Worm (Caenorhabditis elegans) whole organism, L4 larva: ENCODE measurements around the gene C14F11.7.

Source experiments
- F10B5.3 ChIP-seq: sonication (generic microtip); optimal IDR thresholded peaks from 2 replicates; lab custom pipeline; 2016; ENCODE audit warnings: mild to moderate bottlenecking, missing genetic modification characterization, missing compliant biosample characterization
- F26F4.8 ChIP-seq: fragments of 200-800 bp; sonication (Bioruptor generic); conservative IDR thresholded peaks from 2 replicates; pipeline ENCODE4 v1.3.6; 2022; ENCODE audit warnings: missing genetic modification characterization, missing compliant biosample characterization
- F37D6.2 ChIP-seq: sonication (generic microtip); optimal IDR thresholded peaks from 2 replicates; lab custom pipeline; 2016; ENCODE audit warnings: mild to moderate bottlenecking, missing genetic modification characterization, missing compliant biosample characterization
- F49E8.2 ChIP-seq: sonication (generic microtip); optimal IDR thresholded peaks from 2 replicates; lab custom pipeline; 2016; ENCODE audit warnings: missing compliant biosample characterization, mild to moderate bottlenecking, missing genetic modification characterization, borderline replicate concordance
- ZK546.5 ChIP-seq, 2 experiments: sonication (generic microtip); optimal IDR thresholded peaks; 2 replicates each; lab custom pipeline; 2017; ENCODE audit warnings: missing biosample characterization in 2 of 2, missing genetic modification characterization in 2 of 2
- attf-4 ChIP-seq: sonication (generic microtip); optimal IDR thresholded peaks from 3 replicates; lab custom pipeline; 2017; ENCODE audit warnings: missing biosample characterization, missing genetic modification characterization
- ceh-20 ChIP-seq: fragments of 200-800 bp; sonication (Bioruptor generic); IDR thresholded peaks from 2 replicates; pipeline ENCODE4 v1.3.6; 2022; ENCODE audit warnings: missing genetic modification reagents, missing genetic modification characterization, missing compliant biosample characterization
- ceh-28 ChIP-seq: fragments of 150-350 bp; optimal IDR thresholded peaks from 2 replicates; lab custom pipeline; 2014; ENCODE audit warnings: missing biosample characterization, missing genetic modification reagents, missing genetic modification characterization
- ceh-32 ChIP-seq: sonication (generic microtip); optimal IDR thresholded peaks from 2 replicates; lab custom pipeline; 2016; ENCODE audit warnings: mild to moderate bottlenecking, missing genetic modification characterization, missing compliant biosample characterization; ENCODE audit not compliant: poor library complexity
- ceh-44 ChIP-seq: fragments of 200-800 bp; sonication (Bioruptor generic); IDR thresholded peaks from 2 replicates; pipeline ENCODE4 v1.3.6; 2022; ENCODE audit warnings: missing genetic modification reagents, missing genetic modification characterization, missing compliant biosample characterization
- ces-1 ChIP-seq: fragments of 150-350 bp; sonication (generic microtip); optimal IDR thresholded peaks from 4 replicates; lab custom pipeline; 2014; ENCODE audit warnings: missing biosample characterization, missing genetic modification reagents, missing genetic modification characterization
- ctbp-1 ChIP-seq: fragments of 200-800 bp; sonication (Bioruptor generic); IDR thresholded peaks from 2 replicates; pipeline ENCODE4 v1.3.6; 2022; ENCODE audit warnings: missing genetic modification reagents, missing genetic modification characterization, missing compliant biosample characterization
- daf-12 ChIP-seq: fragments of 150-350 bp; optimal IDR thresholded peaks from 2 replicates; lab custom pipeline; 2014; ENCODE audit warnings: missing biosample characterization, missing genetic modification reagents, missing genetic modification characterization
- daf-16 ChIP-seq, 3 experiments: sonication (generic microtip); optimal IDR thresholded peaks; 2 replicates each; lab custom pipeline; 2016 to 2017; ENCODE audit warnings: missing genetic modification characterization in 3 of 3, missing genetic modification reagents in 3 of 3, mild to moderate bottlenecking in 2 of 3, missing compliant biosample characterization in 2 of 3, missing biosample characterization in 1 of 3, moderate library complexity in 1 of 3
- daf-19 ChIP-seq: fragments of 200-800 bp; sonication (Bioruptor generic); conservative IDR thresholded peaks from 2 replicates; pipeline ENCODE4 v1.3.6; 2022; ENCODE audit warnings: missing genetic modification characterization, missing compliant biosample characterization
- daf-8 ChIP-seq: fragments of 200-800 bp; sonication (Bioruptor generic); IDR thresholded peaks from 2 replicates; pipeline ENCODE4 v1.3.6; 2022; ENCODE audit warnings: missing genetic modification characterization, missing compliant biosample characterization
- dmd-6 ChIP-seq: fragments of 200-800 bp; sonication (Bioruptor generic); IDR thresholded peaks from 2 replicates; pipeline ENCODE4 v1.3.6; 2022; ENCODE audit warnings: missing genetic modification reagents, missing genetic modification characterization, missing compliant biosample characterization
- dmd-8 ChIP-seq: fragments of 200-800 bp; sonication (Bioruptor generic); IDR thresholded peaks from 2 replicates; pipeline ENCODE4 v1.3.6; 2022; ENCODE audit warnings: missing genetic modification characterization, missing compliant biosample characterization
- dpl-1 ChIP-seq: fragments of 150-350 bp; optimal IDR thresholded peaks from 2 replicates; lab custom pipeline; 2014; ENCODE audit warnings: missing biosample characterization, missing genetic modification reagents, missing genetic modification characterization
- duxl-1 ChIP-seq: sonication (generic microtip); optimal IDR thresholded peaks from 2 replicates; lab custom pipeline; 2016; ENCODE audit warnings: mild to moderate bottlenecking, missing genetic modification characterization, moderate library complexity, missing compliant biosample characterization; ENCODE audit not compliant: poor library complexity
- fos-1 ChIP-seq: fragments of 150-350 bp; optimal IDR thresholded peaks from 2 replicates; lab custom pipeline; 2014; ENCODE audit warnings: missing biosample characterization, missing genetic modification characterization
- hlh-30 ChIP-seq: sonication (generic microtip); optimal IDR thresholded peaks from 2 replicates; lab custom pipeline; 2017; ENCODE audit warnings: antibody characterized with exemption, mild to moderate bottlenecking, missing genetic modification characterization, missing compliant biosample characterization; ENCODE audit not compliant: insufficient read depth
- hmg-1.1 ChIP-seq: fragments of 200-800 bp; sonication (Bioruptor generic); IDR thresholded peaks from 2 replicates; pipeline ENCODE4 v1.3.6; 2022; ENCODE audit warnings: missing genetic modification reagents, missing genetic modification characterization, missing compliant biosample characterization
- lim-7 ChIP-seq: fragments of 200-800 bp; sonication (Bioruptor generic); IDR thresholded peaks from 2 replicates; pipeline ENCODE4 v1.3.6; 2022; ENCODE audit warnings: missing genetic modification characterization, missing compliant biosample characterization
- lin-13 ChIP-seq: fragments of 150-350 bp; optimal IDR thresholded peaks from 2 replicates; lab custom pipeline; 2014; ENCODE audit warnings: missing biosample characterization, missing genetic modification reagents, missing genetic modification characterization
- lin-15B ChIP-seq: fragments of 150-350 bp; sonication (generic microtip); optimal IDR thresholded peaks from 3 replicates; lab custom pipeline; 2014; ENCODE audit warnings: missing biosample characterization, missing genetic modification characterization
- lin-29 ChIP-seq: fragments of 200-800 bp; sonication (Bioruptor generic); IDR thresholded peaks from 2 replicates; pipeline ENCODE4 v1.3.6; 2022; ENCODE audit warnings: missing genetic modification reagents, missing genetic modification characterization, missing compliant biosample characterization
- lin-39 ChIP-seq: fragments of 150-350 bp; optimal IDR thresholded peaks from 2 replicates; lab custom pipeline; 2014; ENCODE audit warnings: missing biosample characterization, missing genetic modification reagents, missing genetic modification characterization
- lir-3 ChIP-seq: sonication (generic microtip); optimal IDR thresholded peaks from 2 replicates; lab custom pipeline; 2016; ENCODE audit warnings: mild to moderate bottlenecking, missing genetic modification characterization, missing compliant biosample characterization
- mdl-1 ChIP-seq, 2 experiments: fragments of 150-350 bp in 1 of 2; sonication (generic microtip) in 1 of 2; optimal IDR thresholded peaks; 2 replicates each; lab custom pipeline; 2014 to 2017; ENCODE audit warnings: missing biosample characterization in 2 of 2, missing genetic modification characterization in 2 of 2
- mdt-29 ChIP-seq: fragments of 200-800 bp; sonication (Bioruptor generic); IDR thresholded peaks from 2 replicates; pipeline ENCODE4 v1.3.6; 2022; ENCODE audit warnings: missing genetic modification reagents, missing genetic modification characterization, missing compliant biosample characterization
- mes-2 ChIP-seq: sonication (generic microtip); optimal IDR thresholded peaks from 2 replicates; lab custom pipeline; 2016; ENCODE audit warnings: missing genotype, mild to moderate bottlenecking, missing genetic modification characterization, missing compliant biosample characterization; ENCODE audit not compliant: poor library complexity, severe bottlenecking
- mxl-2 ChIP-seq: fragments of 200-800 bp; sonication (Bioruptor generic); conservative IDR thresholded peaks from 2 replicates; pipeline ENCODE4 v1.3.6; 2022; ENCODE audit warnings: missing genetic modification reagents, missing genetic modification characterization, missing compliant biosample characterization
- nhr-10 ChIP-seq: fragments of 150-350 bp; optimal IDR thresholded peaks from 2 replicates; lab custom pipeline; 2014; ENCODE audit warnings: missing biosample characterization, missing genetic modification characterization
- nhr-102 ChIP-seq: sonication (generic microtip); optimal IDR thresholded peaks from 2 replicates; lab custom pipeline; 2016; ENCODE audit warnings: mild to moderate bottlenecking, missing genetic modification characterization, moderate library complexity, missing compliant biosample characterization
- nhr-11 ChIP-seq: fragments of 150-350 bp; optimal IDR thresholded peaks from 2 replicates; lab custom pipeline; 2014; ENCODE audit warnings: missing biosample characterization, missing genetic modification characterization
- nhr-6 ChIP-seq: fragments of 150-350 bp; optimal IDR thresholded peaks from 2 replicates; lab custom pipeline; 2014; ENCODE audit warnings: missing biosample characterization, missing genetic modification characterization
- saeg-2 ChIP-seq: fragments of 200-800 bp; sonication (Bioruptor generic); IDR thresholded peaks from 2 replicates; pipeline ENCODE4 v1.3.6; 2022; ENCODE audit warnings: missing genetic modification reagents, missing genetic modification characterization, missing compliant biosample characterization
- spr-1 ChIP-seq: sonication (generic microtip); optimal IDR thresholded peaks from 2 replicates; lab custom pipeline; 2016; ENCODE audit warnings: mild to moderate bottlenecking, missing genetic modification characterization, missing compliant biosample characterization
- unc-130 ChIP-seq: sonication (generic microtip); optimal IDR thresholded peaks from 2 replicates; lab custom pipeline; 2016; ENCODE audit warnings: missing genetic modification reagents, missing genetic modification characterization, missing compliant biosample characterization
- unc-39 ChIP-seq: sonication (generic microtip); optimal IDR thresholded peaks from 2 replicates; lab custom pipeline; 2017; ENCODE audit warnings: missing biosample characterization, missing genetic modification characterization
- unc-62 ChIP-seq, 3 experiments: fragments of 150-350 bp in 1 of 3; sonication (generic microtip); optimal IDR thresholded peaks in 2 of 3; peaks in 1 of 3; 1 replicate in 1 of 3; 2 replicates in 2 of 3; lab custom pipeline; 2014 to 2017; ENCODE audit warnings: missing biosample characterization in 3 of 3, missing genetic modification characterization in 3 of 3, missing genetic modification reagents in 3 of 3, missing genotype in 1 of 3
- zfp-3 ChIP-seq: fragments of 200-800 bp; sonication (Bioruptor generic); conservative IDR thresholded peaks from 2 replicates; pipeline ENCODE4 v1.3.6; 2022; ENCODE audit warnings: missing genetic modification reagents, missing genetic modification characterization, missing compliant biosample characterization
- zip-11 ChIP-seq: fragments of 200-800 bp; sonication (Bioruptor generic); IDR thresholded peaks from 2 replicates; pipeline ENCODE4 v1.3.6; 2022; ENCODE audit warnings: missing genetic modification characterization, missing compliant biosample characterization

The C14F11.7 gene

DNA sequence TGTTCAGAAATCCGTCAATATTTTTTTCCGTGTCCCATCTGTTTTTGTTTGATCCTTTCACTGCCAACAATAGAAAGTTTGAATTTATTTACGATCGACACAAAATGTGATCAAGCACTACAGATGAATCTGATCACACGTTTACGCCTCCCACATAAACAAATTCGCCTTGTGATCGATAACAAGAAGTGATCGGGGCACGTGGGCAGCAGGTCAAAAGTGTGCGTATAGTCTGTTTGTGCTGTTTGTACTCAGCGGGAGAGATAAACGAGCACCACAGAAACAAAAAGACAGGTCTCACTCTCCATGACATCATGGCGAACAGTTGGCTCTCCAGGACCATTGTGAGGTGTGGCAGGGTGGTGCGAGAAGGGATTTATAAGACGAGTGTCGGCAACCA, 47.2 kb upstream of the C14F11.7 start (continued):
- peak; percentile 16 for TF ChIP-seq fos-1 (tag; lab: Kevin White, UChicago)
- TF ChIP-seq lin-29 (GFP tag; lab: Robert Waterston, UW): no peak
- no peak for TF ChIP-seq ceh-28 (tag; lab: Kevin White, UChicago)

DNA sequence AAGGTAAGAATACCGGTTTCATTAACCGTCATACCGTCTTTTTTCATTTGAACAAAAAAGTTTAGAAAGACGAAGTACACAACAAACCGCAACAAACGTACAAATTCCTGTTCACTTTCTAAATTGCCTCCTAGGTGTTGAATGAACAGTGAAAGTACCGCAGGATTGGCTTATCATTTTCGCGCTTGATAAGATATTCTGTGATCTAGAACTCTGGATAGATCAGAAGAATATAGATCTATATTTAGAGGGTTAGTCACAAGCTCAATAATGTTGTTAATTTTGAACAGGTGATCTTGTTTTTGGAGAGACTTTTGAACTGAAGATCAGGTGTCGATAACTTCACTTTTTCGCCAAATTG, 46.3 kb upstream of the C14F11.7 start:
- TF ChIP-seq mdt-29 (GFP tag; lab: Robert Waterston, UW) (no peak), hlh-30 (tag; lab: Kevin White, UChicago) (peak; percentile 25)

DNA sequence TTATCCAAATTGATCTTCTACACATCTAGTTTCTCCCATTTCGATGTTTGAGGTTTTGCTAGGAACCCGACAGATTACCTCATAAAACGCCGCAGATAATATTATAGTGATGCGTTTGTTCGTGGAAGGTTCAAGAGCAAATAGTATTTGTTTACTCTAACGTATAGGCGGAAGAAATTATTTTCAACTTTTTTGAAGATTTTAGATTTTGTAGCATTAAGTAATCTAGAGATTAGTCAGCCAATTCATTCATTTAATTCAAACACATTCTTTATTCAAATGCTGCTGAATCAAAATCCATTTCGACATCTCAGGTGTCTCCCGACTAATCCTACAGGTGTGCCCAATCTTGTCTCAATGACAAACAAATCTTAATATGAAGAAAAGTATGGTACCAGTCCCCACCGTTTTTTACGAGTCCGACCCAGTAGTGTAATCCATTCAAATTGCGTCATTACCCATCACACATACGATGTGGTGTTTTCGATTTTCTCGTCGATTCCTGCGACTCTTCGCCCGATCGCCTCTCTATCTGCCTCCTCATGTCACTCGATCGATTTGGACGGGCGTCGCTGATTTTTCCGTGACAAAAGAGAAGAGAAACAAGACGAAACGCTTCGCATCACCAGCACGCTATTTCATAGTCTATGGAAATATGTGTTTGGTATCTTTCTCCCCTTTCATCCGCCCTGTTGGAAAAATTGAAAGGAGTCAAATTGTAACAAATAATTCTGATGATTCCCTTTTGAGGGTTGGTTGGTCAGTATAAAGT, 45.7 kb upstream of the C14F11.7 start:
- TF ChIP-seq unc-130 (no peak), zfp-3 (GFP tag; lab: Robert Waterston, UW) (peak; percentile 68), zip-11 (GFP tag; lab: Robert Waterston, UW) (no peak), mes-2 (peak; percentile 60), dmd-6 (GFP tag; lab: Robert Waterston, UW) (peak; percentile 62), lin-15B (no peak), daf-16 (GFP tag; optimal IDR thresholded peaks at IDR 0.05; lab: Kevin White, UChicago) (peak in 1 of 2 experiments; percentile 79), daf-16 (tag; optimal IDR thresholded peaks at IDR 0.05; lab: Kevin White, UChicago) (peak; percentile 87), F37D6.2 (tag; lab: Kevin White, UChicago) (no peak), unc-39 (no peak), dpl-1 (GFP tag; lab: Kevin White, UChicago) (no peak), nhr-11 (tag; lab: Kevin White, UChicago) (peak; percentile 48), ceh-44 (no peak), ctbp-1 (GFP tag; lab: Robert Waterston, UW) (0 out of 2 replicates have a peak, but pooled peaks have one; percentile 27), unc-62 (GFP tag; optimal IDR thresholded peaks at IDR 0.05 in 1 of 2; lab: Kevin White, UChicago) (peak in 1 of 2 experiments; percentile 83), unc-62 (tag; optimal IDR thresholded peaks at IDR 0.05; lab: Kevin White, UChicago) (no peak), ceh-20 (GFP tag; lab: Robert Waterston, UW) (no peak; the same call in none of the 2 replicates), daf-8 (GFP tag; lab: Robert Waterston, UW) (no peak), ces-1 (GFP tag; lab: Kevin White, UChicago) (no peak), spr-1 (tag; lab: Kevin White, UChicago) (peak; percentile 32), daf-12 (no peak), lim-7 (no peak), dmd-8 (0 out of 2 replicates have a peak, but pooled peaks have one; percentile 16), saeg-2 (peak; percentile 61; the same call in 1 of the 2 replicates), ZK546.5 (tag; optimal IDR thresholded peaks at IDR 0.05; lab: Kevin White, UChicago) (no peak), nhr-10 (tag; lab: Kevin White, UChicago) (peak; percentile 7), lin-39 (tag; lab: Kevin White, UChicago) (no peak), mdt-29 (GFP tag; lab: Robert Waterston, UW) (peak; percentile 65), mxl-2 (no peak), F10B5.3 (tag; lab: Kevin White, UChicago) (no peak), mdl-1 (tag; optimal IDR thresholded peaks at IDR 0.05; lab: Kevin White, UChicago) (peak in 1 of 2 experiments; percentile 62), nhr-102 (tag; lab: Kevin White, UChicago) (peak; percentile 73), F49E8.2 (tag; lab: Kevin White, UChicago) (no peak), ceh-32 (tag; lab: Kevin White, UChicago) (no peak), nhr-6 (no peak), daf-19 (GFP tag; lab: Robert Waterston, UW) (no peak), attf-4 (tag; lab: Kevin White, UChicago) (no peak), hlh-30 (tag; lab: Kevin White, UChicago) (peak; percentile 78), duxl-1 (tag; lab: Kevin White, UChicago) (peak; percentile 79), lir-3 (peak; percentile 23), F26F4.8 (GFP tag; lab: Robert Waterston, UW) (no peak), hmg-1.1 (GFP tag; lab: Robert Waterston, UW) (0 out of 2 replicates have a peak, but pooled peaks have one; percentile 46), lin-13 (no peak)
